Worm (Caenorhabditis elegans) whole organism, L4 larva: ENCODE results near the gene irld-42.
"Not testable (repeated sequence)": the region's sequence is repeated elsewhere in the genome, so short reads cannot be mapped to it uniquely, and the experiment has no call there.

ENCODE experiments used
- Y5F2A.4 ChIP-seq: fragments of 200-800 bp; sonication (Bioruptor generic); optimal IDR thresholded peaks from 2 replicates; lab custom pipeline; 2018; ENCODE audit warnings: mild to moderate bottlenecking, missing genetic modification characterization, missing compliant biosample characterization
- ceh-82 ChIP-seq: sonication (generic microtip); optimal IDR thresholded peaks from 2 replicates; lab custom pipeline; 2017; ENCODE audit warnings: missing biosample characterization, missing genetic modification characterization
- daf-8 ChIP-seq: fragments of 200-800 bp; sonication (Bioruptor generic); IDR thresholded peaks from 2 replicates; pipeline ENCODE4 v1.3.6; 2022; ENCODE audit warnings: missing genetic modification characterization, missing compliant biosample characterization
- egl-27 ChIP-seq: sonication (generic microtip); optimal IDR thresholded peaks from 3 replicates; lab custom pipeline; 2017; ENCODE audit warnings: missing biosample characterization, missing genetic modification reagents, missing genetic modification characterization
- gei-8 ChIP-seq: fragments of 200-800 bp; sonication (Bioruptor generic); optimal IDR thresholded peaks from 2 replicates; lab custom pipeline; 2018; ENCODE audit warnings: mild to moderate bottlenecking, missing genetic modification characterization, missing compliant biosample characterization
- lsy-2 ChIP-seq, 2 experiments: fragments of 150-350 bp in 1 of 2; sonication (generic microtip) in 1 of 2; optimal IDR thresholded peaks; 2 replicates each; lab custom pipeline; 2014 to 2017; ENCODE audit warnings: missing biosample characterization in 2 of 2, missing genetic modification characterization in 2 of 2
- nhr-11 ChIP-seq: fragments of 150-350 bp; optimal IDR thresholded peaks from 2 replicates; lab custom pipeline; 2014; ENCODE audit warnings: missing biosample characterization, missing genetic modification characterization
- nhr-237 ChIP-seq: sonication (generic microtip); optimal IDR thresholded peaks from 2 replicates; lab custom pipeline; 2017; ENCODE audit warnings: missing biosample characterization, missing genetic modification characterization
- nhr-28 ChIP-seq: fragments of 150-350 bp; optimal IDR thresholded peaks from 2 replicates; lab custom pipeline; 2014; ENCODE audit warnings: missing biosample characterization, missing genetic modification characterization
- pha-4 ChIP-seq, 2 experiments: fragments of 150-350 bp in 1 of 2; fragments of 200-800 bp in 1 of 2; sonication (Bioruptor generic) in 1 of 2; IDR thresholded peaks in 1 of 2; optimal IDR thresholded peaks in 1 of 2; 2 replicates each; pipeline versions ENCODE4 v1.3.6 to Lab custom; 2014 to 2022; ENCODE audit warnings: missing genetic modification characterization in 2 of 2, missing genetic modification reagents in 2 of 2, missing biosample characterization in 1 of 2, missing compliant biosample characterization in 1 of 2
- unc-130 ChIP-seq: sonication (generic microtip); optimal IDR thresholded peaks from 2 replicates; lab custom pipeline; 2016; ENCODE audit warnings: missing genetic modification reagents, missing genetic modification characterization, missing compliant biosample characterization
- unc-62 ChIP-seq, 3 experiments: fragments of 150-350 bp in 1 of 3; sonication (generic microtip); optimal IDR thresholded peaks in 2 of 3; peaks in 1 of 3; 1 replicate in 1 of 3; 2 replicates in 2 of 3; lab custom pipeline; 2014 to 2017; ENCODE audit warnings: missing biosample characterization in 3 of 3, missing genetic modification characterization in 3 of 3, missing genetic modification reagents in 3 of 3, missing genotype in 1 of 3

- TF ChIP-seq Y5F2A.4 (GFP tag; lab: Kevin White, UChicago); nhr-11 (tag; lab: Kevin White, UChicago); ceh-82 (tag; lab: Kevin White, UChicago); nhr-237; nhr-28 (tag; lab: Kevin White, UChicago); unc-62 (GFP tag; optimal IDR thresholded peaks at IDR 0.05 in 1 of 2; lab: Kevin White, UChicago); unc-62 (tag; optimal IDR thresholded peaks at IDR 0.05; lab: Kevin White, UChicago); pha-4 (GFP tag; IDR thresholded peaks at IDR 0.05; lab: Robert Waterston, UW); pha-4 (tag; optimal IDR thresholded peaks at IDR 0.05; lab: Kevin White, UChicago); gei-8 (GFP tag; lab: Kevin White, UChicago); daf-8 (GFP tag; lab: Robert Waterston, UW); unc-130 (GFP tag; lab: Kevin White, UChicago); lsy-2 (tag; optimal IDR thresholded peaks at IDR 0.05; lab: Kevin White, UChicago); egl-27: not testable (repeated sequence)
These were observed 25.6 kb downstream of the irld-42 start, which contains the start of gene Y46H3C.7 for ce11 chrV:1693876-1694275.
